Fruit fly (Drosophila melanogaster) whole organism, prepupa: ENCODE measurements around the gene Trim9.

Experiments
- CG31627 ChIP-seq: fragments of 200-800 bp; sonication (Bioruptor generic); optimal IDR thresholded peaks from 3 replicates; lab custom pipeline; 2016; ENCODE audit warnings: missing biosample characterization, missing genetic modification characterization
- Met ChIP-seq: fragments of 200-800 bp; sonication (Bioruptor generic); optimal IDR thresholded peaks from 3 replicates; lab custom pipeline; 2016; ENCODE audit warnings: missing biosample characterization, missing genetic modification characterization
- dac ChIP-seq: fragments of 200-800 bp; sonication (Bioruptor generic); optimal IDR thresholded peaks from 2 replicates; lab custom pipeline; 2017; ENCODE audit warnings: missing biosample characterization, mild to moderate bottlenecking, missing genetic modification characterization

DNA sequence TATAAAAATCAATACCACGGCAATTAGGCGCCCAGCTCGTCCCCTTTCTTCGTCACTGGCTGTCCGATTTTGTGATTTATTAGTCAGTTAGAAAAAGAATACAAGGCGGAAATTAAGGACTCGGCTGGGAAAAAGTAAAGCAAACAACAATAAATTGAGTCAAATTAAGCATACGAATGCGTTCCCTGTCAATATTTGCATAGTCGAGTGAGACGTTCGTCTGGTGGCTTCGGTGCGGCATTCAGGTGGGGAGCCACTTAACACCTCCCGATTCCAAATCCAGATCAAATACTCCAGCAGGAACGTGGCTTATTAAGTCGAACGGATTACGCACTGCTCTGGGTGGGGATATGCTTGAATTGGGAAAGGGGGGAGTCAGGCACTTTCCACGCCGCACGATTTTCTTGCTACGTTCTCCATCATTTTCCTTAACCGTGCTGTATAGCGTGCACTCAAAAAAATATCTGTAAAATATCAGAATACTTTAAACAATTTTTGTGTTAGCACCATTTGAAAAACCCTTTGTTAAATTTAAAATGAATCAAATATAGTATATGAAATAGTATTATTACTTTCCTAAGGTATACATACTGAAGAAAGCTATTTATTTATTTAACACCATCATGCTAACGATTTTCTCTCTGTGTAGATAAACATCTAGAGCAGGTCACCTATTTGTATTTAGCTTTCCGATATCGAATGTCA, 1.5 kb upstream of the Trim9 start:
- TF ChIP-seq dac (no peak), Met (GFP tag; lab: Kevin White, UChicago) (no peak), CG31627 (GFP tag; lab: Kevin White, UChicago) (no peak)
